Worm (Caenorhabditis elegans) whole organism, L4 larva: ENCODE measurements around the gene F49H6.5.

Experiments
- dmd-8 ChIP-seq: fragments of 200-800 bp; sonication (Bioruptor generic); IDR thresholded peaks from 2 replicates; pipeline ENCODE4 v1.3.6; 2022; ENCODE audit warnings: missing genetic modification characterization, missing compliant biosample characterization
- fos-1 ChIP-seq: fragments of 150-350 bp; optimal IDR thresholded peaks from 2 replicates; lab custom pipeline; 2014; ENCODE audit warnings: missing biosample characterization, missing genetic modification characterization
- lsy-2 ChIP-seq, 2 experiments: fragments of 150-350 bp in 1 of 2; sonication (generic microtip) in 1 of 2; optimal IDR thresholded peaks; 2 replicates each; lab custom pipeline; 2014 to 2017; ENCODE audit warnings: missing biosample characterization in 2 of 2, missing genetic modification characterization in 2 of 2

- TF ChIP-seq lsy-2 (tag; optimal IDR thresholded peaks at IDR 0.05; lab: Kevin White, UChicago) (no peak), fos-1 (no peak), dmd-8 (no peak)
Measured at ce11 chrV:17061585-17061984, 38.5 kb downstream of the F49H6.5 start, which contains the start of gene F28B1.9.
